Fruit fly (Drosophila melanogaster): ENCODE data around the gene Lcp65Ag2.

The Lcp65Ag2 gene

dm6 chr3L:6133546-6133945, at the start of gene Lcp65Ag2:
TSS of gene Lcp65Ag2 (minus strand) at chr3L:6133593.
- TF ChIP-seq EcR (GFP tag; optimal IDR thresholded peaks at IDR 0.05) = no peak
- no peak for TF ChIP-seq usp (GFP tag; optimal IDR thresholded peaks at IDR 0.05)
- no peak for TF ChIP-seq psq (optimal IDR thresholded peaks at IDR 0.05)
- no peak for TF ChIP-seq CG8478 (optimal IDR thresholded peaks at IDR 0.05)
- no peak for TF ChIP-seq Dll (optimal IDR thresholded peaks at IDR 0.05)
- TF ChIP-seq pan (optimal IDR thresholded peaks at IDR 0.05) = no peak

dm6 chr3L:6181776-6182175, 48.4 kb upstream of the Lcp65Ag2 start, which contains the start of gene CG10274:
TSS of gene CG10274 (minus strand) at chr3L:6181829.
- TF ChIP-seq pan (optimal IDR thresholded peaks at IDR 0.05) (no peak), Dll (optimal IDR thresholded peaks at IDR 0.05) (no peak), CG8478 (optimal IDR thresholded peaks at IDR 0.05) (no peak), usp (GFP tag; optimal IDR thresholded peaks at IDR 0.05) (no peak), psq (optimal IDR thresholded peaks at IDR 0.05) (no peak), EcR (GFP tag; optimal IDR thresholded peaks at IDR 0.05) (no peak)

dm6 chr3L:6173826-6174255, 40.4 kb upstream of the Lcp65Ag2 start, which contains the start of the genes fmt and CG7376:
TSS of gene fmt (minus strand) at chr3L:6173880.
TSS of gene CG7376 (plus strand) at chr3L:6174248.
- TF ChIP-seq usp (GFP tag; optimal IDR thresholded peaks at IDR 0.05) (no peak), psq (optimal IDR thresholded peaks at IDR 0.05) (no peak), EcR (GFP tag; optimal IDR thresholded peaks at IDR 0.05) (no peak), pan (optimal IDR thresholded peaks at IDR 0.05) (no peak), CG8478 (optimal IDR thresholded peaks at IDR 0.05) (no peak), Dll (optimal IDR thresholded peaks at IDR 0.05) (no peak)

- TF ChIP-seq usp (GFP tag; optimal IDR thresholded peaks at IDR 0.05) (no peak), psq (optimal IDR thresholded peaks at IDR 0.05) (no peak), Dll (optimal IDR thresholded peaks at IDR 0.05) (no peak), pan (optimal IDR thresholded peaks at IDR 0.05) (no peak), CG8478 (optimal IDR thresholded peaks at IDR 0.05) (no peak), EcR (GFP tag; optimal IDR thresholded peaks at IDR 0.05) (no peak)
Measured at dm6 chr3L:6162483-6163128, 29.2 kb upstream of the Lcp65Ag2 start, which contains the start of gene Prdm13. TSS of gene Prdm13 (plus strand) at chr3L:6163127.

dm6 chr3L:6161997-6162396, 28.6 kb upstream of the Lcp65Ag2 start:
- TF ChIP-seq EcR (GFP tag; optimal IDR thresholded peaks at IDR 0.05) = no peak
- no peak for TF ChIP-seq Dll (optimal IDR thresholded peaks at IDR 0.05)
- TF ChIP-seq psq (optimal IDR thresholded peaks at IDR 0.05) = no peak
- no peak for TF ChIP-seq usp (GFP tag; optimal IDR thresholded peaks at IDR 0.05)
- no peak for TF ChIP-seq pan (optimal IDR thresholded peaks at IDR 0.05)
- TF ChIP-seq CG8478 (optimal IDR thresholded peaks at IDR 0.05) = no peak

DNA sequence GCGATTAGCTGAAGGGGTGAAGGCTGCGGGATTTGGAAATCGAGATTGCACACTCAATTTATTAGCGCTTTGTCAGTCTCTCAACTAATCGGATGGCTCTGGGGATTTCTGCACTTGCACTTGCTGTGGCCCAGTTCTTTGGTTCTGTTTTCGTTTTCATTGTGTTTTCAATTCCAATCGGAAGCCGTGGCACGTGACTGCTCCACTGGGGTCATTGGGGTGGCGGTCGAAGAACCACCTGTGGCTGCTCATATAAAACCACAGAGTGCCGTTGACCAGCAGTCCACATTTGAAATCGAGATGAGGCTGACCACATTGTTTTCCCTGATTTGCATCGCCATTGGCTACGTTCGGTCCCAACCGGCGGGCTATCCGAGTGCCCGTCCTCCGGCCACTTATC, 27.1 kb upstream of the Lcp65Ag2 start, which contains the start of gene Cpr65Az:
Gene Cpr65Az (plus strand): TSS at position 301 of the 400 bp plus-strand sequence.
- TF ChIP-seq Dll (optimal IDR thresholded peaks at IDR 0.05) = no peak
- no peak for TF ChIP-seq usp (GFP tag; optimal IDR thresholded peaks at IDR 0.05)
- no peak for TF ChIP-seq psq (optimal IDR thresholded peaks at IDR 0.05)
- TF ChIP-seq CG8478 (optimal IDR thresholded peaks at IDR 0.05) = no peak
- no peak for TF ChIP-seq pan (optimal IDR thresholded peaks at IDR 0.05)
- TF ChIP-seq EcR (GFP tag; optimal IDR thresholded peaks at IDR 0.05) = no peak

dm6 chr3L:6159863-6160262, 26.5 kb upstream of the Lcp65Ag2 start:
- no peak for TF ChIP-seq CG8478 (optimal IDR thresholded peaks at IDR 0.05)
- no peak for TF ChIP-seq psq (optimal IDR thresholded peaks at IDR 0.05)
- no peak for TF ChIP-seq pan (optimal IDR thresholded peaks at IDR 0.05)
- TF ChIP-seq EcR (GFP tag; optimal IDR thresholded peaks at IDR 0.05) = no peak
- TF ChIP-seq Dll (optimal IDR thresholded peaks at IDR 0.05) = no peak
- TF ChIP-seq usp (GFP tag; optimal IDR thresholded peaks at IDR 0.05) = no peak

- TF ChIP-seq usp (GFP tag; optimal IDR thresholded peaks at IDR 0.05) = no peak
- no peak for TF ChIP-seq pan (optimal IDR thresholded peaks at IDR 0.05)
- no peak for TF ChIP-seq CG8478 (optimal IDR thresholded peaks at IDR 0.05)
- TF ChIP-seq psq (optimal IDR thresholded peaks at IDR 0.05) = no peak
- TF ChIP-seq Dll (optimal IDR thresholded peaks at IDR 0.05) = no peak
- TF ChIP-seq EcR (GFP tag; optimal IDR thresholded peaks at IDR 0.05) = no peak
Measured at dm6 chr3L:6158530-6158929, 25.1 kb upstream of the Lcp65Ag2 start, which contains the start of gene Cpr65Ay. TSS of gene Cpr65Ay (minus strand) at chr3L:6158630.

- TF ChIP-seq CG8478 (optimal IDR thresholded peaks at IDR 0.05) (no peak), Dll (optimal IDR thresholded peaks at IDR 0.05) (no peak), EcR (GFP tag; optimal IDR thresholded peaks at IDR 0.05) (no peak), usp (GFP tag; optimal IDR thresholded peaks at IDR 0.05) (no peak), pan (optimal IDR thresholded peaks at IDR 0.05) (no peak), psq (optimal IDR thresholded peaks at IDR 0.05) (no peak)
Measured at dm6 chr3L:6157327-6158032, 24.1 kb upstream of the Lcp65Ag2 start, which contains the start of gene CG13297. TSS of gene CG13297 (minus strand) at chr3L:6157377.

dm6 chr3L:6154951-6155394, 21.6 kb upstream of the Lcp65Ag2 start:
- TF ChIP-seq pan (optimal IDR thresholded peaks at IDR 0.05) (no peak), usp (GFP tag; optimal IDR thresholded peaks at IDR 0.05) (no peak), CG8478 (optimal IDR thresholded peaks at IDR 0.05) (no peak), Dll (optimal IDR thresholded peaks at IDR 0.05) (no peak), EcR (GFP tag; optimal IDR thresholded peaks at IDR 0.05) (no peak), psq (optimal IDR thresholded peaks at IDR 0.05) (no peak)

dm6 chr3L:6152531-6152930, 19.1 kb upstream of the Lcp65Ag2 start, which contains the start of gene Acp65Aa:
TSS of gene Acp65Aa (minus strand) at chr3L:6152745.
- TF ChIP-seq CG8478 (optimal IDR thresholded peaks at IDR 0.05) = no peak

Measured in whole organism.